Fruit fly (Drosophila melanogaster) whole organism, embryonic: ENCODE measurements around the gene CG10089.
A peak's percentile ranks its signal among the peaks of the same experiment; 100 is the strongest.

Experiments used
- Aef1 ChIP-seq: fragments of 200-800 bp; sonication (Bioruptor generic); IDR thresholded peaks from 3 replicates; pipeline ENCODE4 v1.3.6; 2022; ENCODE audit warnings: missing biosample characterization, missing genetic modification characterization
- B-H1 ChIP-seq: fragments of 200-800 bp; sonication (Bioruptor generic); IDR thresholded peaks from 3 replicates; pipeline ENCODE4 v1.3.6; 2022; ENCODE audit warnings: missing biosample characterization, missing genetic modification characterization
- Bdp1 ChIP-seq: fragments of 200-800 bp; sonication (Bioruptor generic); optimal IDR thresholded peaks from 3 replicates; lab custom pipeline; 2016; ENCODE audit warnings: missing biosample characterization, missing genetic modification characterization
- CG10462 ChIP-seq: fragments of 200-800 bp; sonication (Bioruptor generic); optimal IDR thresholded peaks from 2 replicates; lab custom pipeline; 2016; ENCODE audit warnings: missing biosample characterization, missing genetic modification characterization
- CG11456 ChIP-seq: fragments of 200-800 bp; sonication (Bioruptor generic); IDR thresholded peaks from 3 replicates; pipeline ENCODE4 v1.3.6; 2022; ENCODE audit warnings: missing biosample characterization, missing genetic modification characterization
- CG11560 ChIP-seq: fragments of 200-800 bp; sonication (Bioruptor generic); IDR thresholded peaks from 3 replicates; pipeline ENCODE4 v1.3.6; 2022; ENCODE audit warnings: missing biosample characterization, missing genetic modification characterization
- CG11696 ChIP-seq: fragments of 200-800 bp; sonication (Bioruptor generic); IDR thresholded peaks from 2 replicates; pipeline ENCODE4 v1.3.6; 2022; ENCODE audit warnings: missing biosample characterization, missing genetic modification characterization
- CG1233 ChIP-seq: fragments of 200-800 bp; sonication (Bioruptor generic); optimal IDR thresholded peaks from 4 replicates; lab custom pipeline; 2018; ENCODE audit warnings: missing biosample characterization, mild to moderate bottlenecking, missing genetic modification characterization
- CG14667 ChIP-seq: fragments of 200-800 bp; sonication (Bioruptor generic); IDR thresholded peaks from 2 replicates; pipeline ENCODE4 v1.3.6; 2022; ENCODE audit warnings: missing biosample characterization, missing genetic modification characterization
- CG15073 ChIP-seq: fragments of 200-800 bp; sonication (Bioruptor generic); optimal IDR thresholded peaks from 2 replicates; lab custom pipeline; 2016; ENCODE audit warnings: missing biosample characterization, missing genetic modification characterization
- CG15696 ChIP-seq: fragments of 200-800 bp; sonication (Bioruptor generic); optimal IDR thresholded peaks from 2 replicates; lab custom pipeline; 2019; ENCODE audit warnings: missing biosample characterization, mild to moderate bottlenecking, missing genetic modification characterization, moderate library complexity
- CG1832 ChIP-seq: fragments of 200-800 bp; sonication (Bioruptor generic); optimal IDR thresholded peaks from 2 replicates; lab custom pipeline; 2017; ENCODE audit warnings: missing biosample characterization, mild to moderate bottlenecking, missing genetic modification characterization, inconsistent platforms
- CG18599 ChIP-seq: fragments of 200-800 bp; sonication (Bioruptor generic); optimal IDR thresholded peaks from 3 replicates; lab custom pipeline; 2017; ENCODE audit warnings: missing biosample characterization, missing genetic modification characterization, mild to moderate bottlenecking, moderate library complexity, missing genetic modification reagents
- CG3281 ChIP-seq: fragments of 200-800 bp; sonication (Bioruptor generic); optimal IDR thresholded peaks from 3 replicates; lab custom pipeline; 2017; ENCODE audit warnings: missing biosample characterization, mild to moderate bottlenecking, missing genetic modification characterization
- CG33557 ChIP-seq: fragments of 200-800 bp; sonication (Bioruptor generic); optimal IDR thresholded peaks from 2 replicates; lab custom pipeline; 2019; ENCODE audit warnings: missing biosample characterization, mild to moderate bottlenecking, missing genetic modification characterization, moderate library complexity
- CG34376 ChIP-seq: fragments of 200-800 bp; sonication (Bioruptor generic); optimal IDR thresholded peaks from 2 replicates; lab custom pipeline; 2018; ENCODE audit warnings: missing biosample characterization, mild to moderate bottlenecking, missing genetic modification characterization
- CG5180 ChIP-seq: fragments of 200-800 bp; sonication (Bioruptor generic); optimal IDR thresholded peaks from 3 replicates; lab custom pipeline; 2017; ENCODE audit warnings: missing biosample characterization, missing genetic modification characterization, mild to moderate bottlenecking, moderate library complexity, missing genetic modification reagents
- CG6813 ChIP-seq: fragments of 200-800 bp; sonication (Bioruptor generic); optimal IDR thresholded peaks from 2 replicates; lab custom pipeline; 2017; ENCODE audit warnings: missing biosample characterization, missing genetic modification characterization, mild to moderate bottlenecking, moderate library complexity, missing genetic modification reagents
- CG8765 ChIP-seq: fragments of 200-800 bp; sonication (Bioruptor generic); IDR thresholded peaks from 2 replicates; pipeline ENCODE4 v1.3.6; 2022; ENCODE audit warnings: missing biosample characterization, missing genetic modification characterization
- CG9727 ChIP-seq: fragments of 200-800 bp; sonication (Bioruptor generic); optimal IDR thresholded peaks from 3 replicates; lab custom pipeline; 2017; ENCODE audit warnings: missing biosample characterization, mild to moderate bottlenecking, missing genetic modification characterization
- CoRest ChIP-seq: fragments of 200-800 bp; sonication (Bioruptor generic); optimal IDR thresholded peaks from 3 replicates; lab custom pipeline; 2018; ENCODE audit warnings: missing biosample characterization, mild to moderate bottlenecking, missing genetic modification characterization, moderate library complexity
- Dek ChIP-seq: fragments of 200-800 bp; sonication (Bioruptor generic); optimal IDR thresholded peaks from 3 replicates; lab custom pipeline; 2019; ENCODE audit warnings: missing biosample characterization, mild to moderate bottlenecking, missing genetic modification characterization, moderate library complexity
- H15 ChIP-seq: fragments of 200-800 bp; sonication (Bioruptor generic); IDR thresholded peaks from 3 replicates; pipeline ENCODE4 v1.3.6; 2022; ENCODE audit warnings: missing biosample characterization, missing genetic modification characterization
- H2.0 ChIP-seq: fragments of 200-800 bp; sonication (Bioruptor generic); IDR thresholded peaks from 2 replicates; pipeline ENCODE4 v1.3.6; 2022; ENCODE audit warnings: missing biosample characterization, missing genetic modification characterization
- MTF-1 ChIP-seq: fragments of 200-800 bp; sonication (Bioruptor generic); optimal IDR thresholded peaks from 2 replicates; lab custom pipeline; 2018; ENCODE audit warnings: missing biosample characterization, mild to moderate bottlenecking, missing genetic modification characterization, borderline replicate concordance
- Med ChIP-seq: fragments of 200-800 bp; sonication (Bioruptor generic); peaks from one replicate; lab custom pipeline; 2016; ENCODE audit warnings: missing biosample characterization, missing genetic modification characterization, mild to moderate bottlenecking, inconsistent platforms, moderate library complexity
- Poxn ChIP-seq: fragments of 200-800 bp; sonication (Bioruptor generic); IDR thresholded peaks from 2 replicates; pipeline ENCODE4 v1.3.6; 2022; ENCODE audit warnings: missing biosample characterization, missing genetic modification characterization
- Scr ChIP-seq: fragments of 200-800 bp; sonication (Bioruptor generic); IDR thresholded peaks from 2 replicates; pipeline ENCODE4 v1.3.6; 2022; ENCODE audit warnings: missing biosample characterization, missing genetic modification characterization; ENCODE audit not compliant: partially characterized antibody
- Stat92E ChIP-seq, 3 experiments: fragments of >200 bp in 2 of 3; fragments of 200-800 bp in 1 of 3; sonication (Bioruptor generic) in 1 of 3; optimal IDR thresholded peaks; 2 replicates each; lab custom pipeline; 2017 to 2019; ENCODE audit warnings: missing biosample characterization in 3 of 3, missing genetic modification characterization in 3 of 3, mild to moderate bottlenecking in 1 of 3, moderate library complexity in 1 of 3
- amos ChIP-seq: fragments of 200-800 bp; sonication (Bioruptor generic); IDR thresholded peaks from 2 replicates; pipeline ENCODE4 v1.3.6; 2022; ENCODE audit warnings: missing biosample characterization, missing genetic modification characterization; ENCODE audit not compliant: partially characterized antibody
- chn ChIP-seq: fragments of 200-800 bp; sonication (Bioruptor generic); optimal IDR thresholded peaks from 2 replicates; lab custom pipeline; 2016; ENCODE audit warnings: missing biosample characterization, missing genetic modification characterization
- crol ChIP-seq: fragments of 200-800 bp; sonication (Bioruptor generic); IDR thresholded peaks from 2 replicates; pipeline ENCODE4 v1.3.6; 2022; ENCODE audit warnings: missing biosample characterization, missing genetic modification characterization
- danr ChIP-seq: fragments of 200-800 bp; sonication (Bioruptor generic); IDR thresholded peaks from 2 replicates; pipeline ENCODE4 v1.3.6; 2022; ENCODE audit warnings: missing biosample characterization, missing genetic modification characterization
- dysf ChIP-seq: fragments of 200-800 bp; sonication (Bioruptor generic); IDR thresholded peaks from 3 replicates; pipeline ENCODE4 v1.3.6; 2022; ENCODE audit warnings: missing biosample characterization, missing genetic modification characterization
- emc ChIP-seq: fragments of 200-800 bp; sonication (Bioruptor generic); optimal IDR thresholded peaks from 2 replicates; lab custom pipeline; 2016; ENCODE audit warnings: missing biosample characterization, missing genetic modification characterization
- gfzf ChIP-seq: fragments of 200-800 bp; sonication (Bioruptor generic); optimal IDR thresholded peaks from 2 replicates; lab custom pipeline; 2016; ENCODE audit warnings: missing biosample characterization, mild to moderate bottlenecking, missing genetic modification characterization, moderate library complexity
- hkb ChIP-seq, 2 experiments: fragments of 200-800 bp in 1 of 2; fragments of >200 bp in 1 of 2; sonication (Bioruptor generic) in 1 of 2; IDR thresholded peaks in 1 of 2; optimal IDR thresholded peaks in 1 of 2; 2 replicates each; pipeline versions ENCODE4 v1.3.6 to Lab custom; 2017 to 2022; ENCODE audit warnings: missing biosample characterization in 1 of 2, missing genetic modification characterization in 1 of 2
- ken ChIP-seq: fragments of 200-800 bp; sonication (Bioruptor generic); IDR thresholded peaks from 3 replicates; pipeline ENCODE4 v1.3.6; 2022; ENCODE audit warnings: missing biosample characterization, missing genetic modification characterization
- knrl ChIP-seq: fragments of 200-800 bp; sonication (Bioruptor generic); IDR thresholded peaks from 3 replicates; pipeline ENCODE4 v1.3.6; 2022; ENCODE audit warnings: missing biosample characterization, missing genetic modification characterization; ENCODE audit not compliant: partially characterized antibody
- lilli ChIP-seq: fragments of 200-800 bp; sonication (Bioruptor generic); optimal IDR thresholded peaks from 3 replicates; lab custom pipeline; 2016; ENCODE audit warnings: missing biosample characterization, missing genetic modification characterization
- schlank ChIP-seq: fragments of 200-800 bp; sonication (Bioruptor generic); optimal IDR thresholded peaks from 2 replicates; lab custom pipeline; 2018; ENCODE audit warnings: missing biosample characterization, mild to moderate bottlenecking, missing genetic modification characterization
- scrt ChIP-seq: fragments of 200-800 bp; sonication (Bioruptor generic); optimal IDR thresholded peaks from 2 replicates; lab custom pipeline; 2018; ENCODE audit warnings: missing biosample characterization, mild to moderate bottlenecking, missing genetic modification characterization, moderate library complexity
- stc ChIP-seq: fragments of 200-800 bp; sonication (Bioruptor generic); IDR thresholded peaks from 2 replicates; pipeline ENCODE4 v1.3.6; 2022; ENCODE audit warnings: missing biosample characterization, missing genetic modification characterization
- sug ChIP-seq: fragments of 200-800 bp; optimal IDR thresholded peaks from 2 replicates; lab custom pipeline; 2019; ENCODE audit warnings: missing biosample characterization, mild to moderate bottlenecking, missing genetic modification characterization, moderate library complexity
- zfh2 ChIP-seq: fragments of 200-800 bp; sonication (Bioruptor generic); optimal IDR thresholded peaks from 2 replicates; lab custom pipeline; 2016; ENCODE audit warnings: missing biosample characterization, missing genetic modification characterization

The CG10089 gene

dm6 chr3L:13477453-13478184, 3.0 kb upstream of the CG10089 start, which contains the start of gene stv (continued):
- TF ChIP-seq dysf = peak; percentile 6; the same call in 1 of the 3 replicates
- no peak for TF ChIP-seq CG8765 (GFP tag; lab: Robert Waterston, UW)
- TF ChIP-seq amos (GFP tag; lab: Robert Waterston, UW) = peak; percentile 40; the same call in 1 of the 2 replicates
- no peak for TF ChIP-seq hkb (optimal IDR thresholded peaks at IDR 0.05; lab: Kevin White, UChicago)
- TF ChIP-seq hkb (GFP tag; IDR thresholded peaks at IDR 0.05; lab: Robert Waterston, UW) = peak; percentile 42
- peak; percentile 37; the same call in 2 of the 3 replicates for TF ChIP-seq CG11456 (GFP tag; lab: Robert Waterston, UW)
- no peak for TF ChIP-seq CG9727
- TF ChIP-seq Scr (GFP tag; lab: Robert Waterston, UW) = peak; percentile 25; the same call in 1 of the 2 replicates
- peak; percentile 55; the same call in 1 of the 2 replicates for TF ChIP-seq CG11696 (GFP tag; lab: Robert Waterston, UW)
- TF ChIP-seq CG18599 (GFP tag; lab: Kevin White, UChicago) = peak; percentile 39
- TF ChIP-seq danr (GFP tag; lab: Robert Waterston, UW) = no peak
- TF ChIP-seq CG34376 (GFP tag; lab: Kevin White, UChicago) = peak; percentile 10
- no peak for TF ChIP-seq CG1233 (GFP tag; lab: Kevin White, UChicago)
- TF ChIP-seq knrl (GFP tag; lab: Robert Waterston, UW) = no peak
- peak; percentile 23; the same call in 1 of the 3 replicates for TF ChIP-seq B-H1 (GFP tag; lab: Robert Waterston, UW)
- TF ChIP-seq Med (GFP tag; lab: Kevin White, UChicago) = peak; percentile 49
- peak; percentile 34 for TF ChIP-seq Dek (tag; lab: Kevin White, UChicago)
- TF ChIP-seq CG11560 = no peak
- no peak for TF ChIP-seq CG15696 (tag; lab: Kevin White, UChicago)
- 0 out of 2 replicates have a peak, but pooled peaks have one; percentile 35 for TF ChIP-seq stc (GFP tag; lab: Robert Waterston, UW)
- peak; percentile 25 for TF ChIP-seq CG3281 (GFP tag; lab: Kevin White, UChicago)
- TF ChIP-seq scrt = no peak
- TF ChIP-seq, all 482 proteins: peak for 54

DNA sequence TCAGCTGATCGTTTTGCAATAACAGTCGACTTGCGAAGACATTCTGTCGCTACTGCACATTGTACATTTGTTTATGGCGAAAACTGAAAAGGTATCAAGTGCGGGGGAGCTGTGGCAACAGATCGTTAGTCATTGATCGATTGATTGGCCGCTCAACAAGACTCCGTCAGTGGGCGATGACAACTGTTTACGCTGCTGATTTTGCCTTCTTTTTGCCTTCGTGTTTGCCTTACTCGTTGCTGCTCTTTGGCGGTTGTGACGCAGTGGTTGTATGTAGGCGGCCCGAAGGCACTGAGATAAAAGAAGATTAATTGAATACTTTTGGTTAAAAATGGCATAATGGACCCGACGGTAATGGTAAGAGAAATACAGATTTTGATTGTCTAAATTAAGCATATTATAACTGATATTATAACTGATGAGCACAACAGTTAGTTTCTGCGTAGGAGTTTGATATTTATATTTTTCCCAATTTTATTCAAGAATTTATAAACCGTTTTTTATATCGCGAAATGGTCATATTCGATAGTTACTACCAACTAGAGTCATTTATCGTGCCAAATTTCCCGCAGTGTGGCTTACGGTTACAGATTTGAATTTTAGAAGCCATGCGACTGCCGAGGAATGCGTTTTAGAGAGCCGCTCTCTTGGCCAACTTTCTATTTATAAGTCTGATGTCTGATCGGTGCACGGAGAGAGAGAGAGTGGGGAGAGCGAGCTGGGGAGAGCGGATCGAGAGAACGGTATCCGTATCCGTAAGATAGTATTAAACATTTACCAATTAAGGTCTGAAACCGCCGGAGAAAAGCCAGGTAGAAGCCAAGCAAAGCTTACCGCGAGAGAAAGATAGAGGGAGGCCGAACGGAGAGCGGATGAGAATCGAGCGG, 2.2 kb upstream of the CG10089 start:
- peak; percentile 44 for TF ChIP-seq CG15073 (GFP tag; lab: Kevin White, UChicago)
- peak; percentile 63 for TF ChIP-seq schlank (tag; lab: Kevin White, UChicago)
- peak; percentile 55 for TF ChIP-seq MTF-1 (GFP tag; lab: Kevin White, UChicago)
- no peak for TF ChIP-seq gfzf (GFP tag; lab: Kevin White, UChicago)
- TF ChIP-seq H2.0 (GFP tag; lab: Robert Waterston, UW) = peak; percentile 79
- peak; percentile 73 for TF ChIP-seq Poxn (GFP tag; lab: Robert Waterston, UW)
- TF ChIP-seq stc (GFP tag; lab: Robert Waterston, UW) = peak; percentile 82
- peak; percentile 63 for TF ChIP-seq emc
- TF ChIP-seq ken (GFP tag; lab: Robert Waterston, UW) = peak; percentile 75
- peak; percentile 62 for TF ChIP-seq CG10462 (GFP tag; lab: Kevin White, UChicago)
- TF ChIP-seq Bdp1 (GFP tag; lab: Kevin White, UChicago) = peak; percentile 13
- peak; percentile 62 for TF ChIP-seq crol (GFP tag; lab: Robert Waterston, UW)
- peak; percentile 69 for TF ChIP-seq chn (GFP tag; lab: Kevin White, UChicago)
- no peak for TF ChIP-seq CG1832 (GFP tag; lab: Kevin White, UChicago)
- peak; percentile 77 for TF ChIP-seq sug
- TF ChIP-seq CoRest = peak; percentile 95
- no peak for TF ChIP-seq Stat92E (GFP tag; optimal IDR thresholded peaks at IDR 0.05; lab: Kevin White, UChicago)
- TF ChIP-seq CG5180 (GFP tag; lab: Kevin White, UChicago) = peak; percentile 85
- TF ChIP-seq H15 (GFP tag; lab: Robert Waterston, UW) = peak; percentile 78
- TF ChIP-seq lilli (GFP tag; lab: Kevin White, UChicago) = peak; percentile 88
- peak; percentile 79 for TF ChIP-seq Aef1 (GFP tag; lab: Robert Waterston, UW)
- TF ChIP-seq zfh2 (GFP tag; lab: Kevin White, UChicago) = peak; percentile 71
- TF ChIP-seq CG6813 (GFP tag; lab: Kevin White, UChicago) = peak; percentile 81
- peak; percentile 66 for TF ChIP-seq CG14667 (GFP tag; lab: Robert Waterston, UW)
- TF ChIP-seq CG33557 (GFP tag; lab: Kevin White, UChicago) = peak; percentile 47
